Comparison of ENCODE assay signal across 4 worm cellular contexts in the genomic region with DNA sequence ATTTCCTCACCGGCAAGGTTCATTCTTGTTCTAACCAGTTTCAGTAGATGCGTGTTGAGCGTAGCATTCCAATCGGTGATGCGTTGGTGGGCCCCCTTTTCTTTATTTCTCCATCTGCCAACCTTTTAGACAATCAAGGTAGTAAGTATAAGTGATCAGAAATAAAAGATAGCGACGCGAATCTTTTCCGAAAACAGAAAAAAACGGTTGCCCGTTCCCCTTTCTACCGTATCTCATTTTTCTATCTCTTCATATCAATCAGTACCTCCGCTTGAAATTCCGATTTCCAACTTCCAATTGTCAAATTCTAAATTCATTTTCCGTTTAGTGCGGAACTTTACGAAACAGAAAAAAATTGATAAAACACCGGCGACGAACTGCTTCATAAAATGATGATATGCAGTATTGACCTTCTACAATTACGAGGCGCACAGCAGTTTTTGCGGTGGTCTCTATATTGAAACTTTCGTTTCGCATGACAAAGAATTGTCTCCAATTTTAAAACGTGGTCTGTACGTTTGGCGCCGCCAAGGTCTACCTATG.
TF ChIP-seq lines count a peak whose summit lies in the region.

No protein-coding gene starts in this region.

TF ChIP-seq in whole organism, L1 larva, 84 proteins besides CTCF, POLR2A, EP300 and RAD21 (continues in another document):
- TF ChIP-seq aly-2 (tag; optimal IDR thresholded peaks at IDR 0.05; lab: Kevin White, UChicago) (no peak), elt-2 (tag; optimal IDR thresholded peaks at IDR 0.05; lab: Kevin White, UChicago) (no peak), alr-1 (tag; optimal IDR thresholded peaks at IDR 0.05; lab: Kevin White, UChicago; ENCODE audit: borderline replicate concordance) (no peak), ces-1 (GFP tag; optimal IDR thresholded peaks at IDR 0.05; lab: Kevin White, UChicago) (no peak), nhr-20 (tag; optimal IDR thresholded peaks at IDR 0.05; lab: Kevin White, UChicago) (no peak), ztf-4 (tag; optimal IDR thresholded peaks at IDR 0.05; lab: Kevin White, UChicago) (no peak), lin-15B (tag; optimal IDR thresholded peaks at IDR 0.05; lab: Kevin White, UChicago) (no peak), pax-3 (tag; optimal IDR thresholded peaks at IDR 0.05; lab: Kevin White, UChicago) (no peak), elt-3 (tag; optimal IDR thresholded peaks at IDR 0.05; lab: Kevin White, UChicago) (peak in 1 of 6 experiments; percentile 73), snu-23 (GFP tag; optimal IDR thresholded peaks at IDR 0.05; lab: Kevin White, UChicago) (no peak), skn-1 (tag; optimal IDR thresholded peaks at IDR 0.05; lab: Kevin White, UChicago) (peak; percentile 38), mef-2 (tag; optimal IDR thresholded peaks at IDR 0.05; lab: Kevin White, UChicago) (no peak), snpc-4 (tag; optimal IDR thresholded peaks at IDR 0.05; lab: Kevin White, UChicago) (no peak), C34B4.2 (tag; optimal IDR thresholded peaks at IDR 0.05; lab: Kevin White, UChicago) (no peak), C16A3.4 (tag; optimal IDR thresholded peaks at IDR 0.05; lab: Kevin White, UChicago) (no peak), dsc-1 (tag; optimal IDR thresholded peaks at IDR 0.05; lab: Kevin White, UChicago) (no peak), irx-1 (tag; optimal IDR thresholded peaks at IDR 0.05; lab: Kevin White, UChicago) (no peak), nhr-237 (tag; optimal IDR thresholded peaks at IDR 0.05; lab: Kevin White, UChicago) (no peak), ztf-11 (tag; optimal IDR thresholded peaks at IDR 0.05; lab: Kevin White, UChicago) (no peak), lin-35 (GFP tag; optimal IDR thresholded peaks at IDR 0.05; lab: Kevin White, UChicago) (peak in 1 of 2 experiments; percentile 9), unc-30 (tag; optimal IDR thresholded peaks at IDR 0.05; lab: Kevin White, UChicago) (no peak), nhr-77 (tag; optimal IDR thresholded peaks at IDR 0.05; lab: Kevin White, UChicago) (no peak)

TF ChIP-seq in whole organism, L2 larva, 48 proteins besides CTCF, POLR2A, EP300 and RAD21:
- TF ChIP-seq F13H6.1 (tag; optimal IDR thresholded peaks at IDR 0.05; lab: Kevin White, UChicago) (no peak), nhr-237 (tag; optimal IDR thresholded peaks at IDR 0.05; lab: Kevin White, UChicago) (no peak), elt-3 (tag; optimal IDR thresholded peaks at IDR 0.05; lab: Kevin White, UChicago) (no peak), egl-27 (tag; optimal IDR thresholded peaks at IDR 0.05; lab: Kevin White, UChicago) (peak; percentile 19), sem-4 (tag; optimal IDR thresholded peaks at IDR 0.05; lab: Kevin White, UChicago) (no peak), mdl-1 (tag; optimal IDR thresholded peaks at IDR 0.05; lab: Kevin White, UChicago) (no peak), fos-1 (tag; optimal IDR thresholded peaks at IDR 0.05; lab: Kevin White, UChicago) (peak; percentile 32), unc-62 (GFP tag; optimal IDR thresholded peaks at IDR 0.05; lab: Kevin White, UChicago) (no peak), crh-2 (tag; optimal IDR thresholded peaks at IDR 0.05; lab: Kevin White, UChicago) (no peak), lin-11 (tag; optimal IDR thresholded peaks at IDR 0.05; lab: Kevin White, UChicago) (no peak), mbf-1 (tag; optimal IDR thresholded peaks at IDR 0.05; lab: Kevin White, UChicago) (no peak), nhr-25 (tag; optimal IDR thresholded peaks at IDR 0.05; lab: Kevin White, UChicago) (peak; percentile 20), alr-1 (tag; optimal IDR thresholded peaks at IDR 0.05; lab: Kevin White, UChicago) (no peak), aly-2 (tag; optimal IDR thresholded peaks at IDR 0.05; lab: Kevin White, UChicago) (no peak), R02D3.7 (tag; optimal IDR thresholded peaks at IDR 0.05; lab: Kevin White, UChicago) (no peak), Y55F3AM.14 (GFP tag; optimal IDR thresholded peaks at IDR 0.05; lab: Kevin White, UChicago) (no peak)

TF ChIP-seq in whole organism, L3 larva, 47 proteins besides CTCF, POLR2A, EP300 and RAD21:
- TF ChIP-seq elt-2 (tag; optimal IDR thresholded peaks at IDR 0.05; lab: Kevin White, UChicago) (peak; percentile 47), ceh-82 (tag; optimal IDR thresholded peaks at IDR 0.05; lab: Kevin White, UChicago) (no peak)

TF ChIP-seq in whole organism, L4 larva, 104 proteins besides CTCF, POLR2A, EP300 and RAD21:
- no peak for TF ChIP-seq nhr-48 (tag; optimal IDR thresholded peaks at IDR 0.05; lab: Kevin White, UChicago)
- peak; percentile 5 for TF ChIP-seq mxl-3 (GFP tag; optimal IDR thresholded peaks at IDR 0.05; lab: Kevin White, UChicago)
- TF ChIP-seq aha-1 (tag; lab: Kevin White, UChicago): peak; percentile 68
- peak; percentile 10 for TF ChIP-seq hlh-30 (tag; optimal IDR thresholded peaks at IDR 0.05; lab: Kevin White, UChicago; ENCODE audit: insufficient read depth)
- TF ChIP-seq nhr-28 (tag; optimal IDR thresholded peaks at IDR 0.05; lab: Kevin White, UChicago): peak; percentile 32
- TF ChIP-seq nhr-6 (tag; optimal IDR thresholded peaks at IDR 0.05; lab: Kevin White, UChicago): peak; percentile 13
- TF ChIP-seq dve-1 (tag; optimal IDR thresholded peaks at IDR 0.05; lab: Kevin White, UChicago; ENCODE audit: insufficient read depth): no peak
- peak; percentile 18 for TF ChIP-seq dmd-6 (GFP tag; IDR thresholded peaks at IDR 0.05; lab: Robert Waterston, UW)
- TF ChIP-seq ceh-62 (tag; optimal IDR thresholded peaks at IDR 0.05; lab: Kevin White, UChicago): no peak
- peak in 1 of 2 experiments; percentile 78 for TF ChIP-seq unc-62 (GFP tag; optimal IDR thresholded peaks at IDR 0.05 in 1 of 2; lab: Kevin White, UChicago)
- no peak for TF ChIP-seq unc-62 (tag; optimal IDR thresholded peaks at IDR 0.05; lab: Kevin White, UChicago)
- peak; percentile 28 for TF ChIP-seq mes-2 (tag; optimal IDR thresholded peaks at IDR 0.05; lab: Kevin White, UChicago; ENCODE audit: poor library complexity, severe bottlenecking)
- TF ChIP-seq tra-1 (GFP tag; IDR thresholded peaks at IDR 0.05; lab: Robert Waterston, UW): 0 out of 2 replicates have a peak, but pooled peaks have one; percentile 28
- peak; percentile 35 for TF ChIP-seq pqm-1 (tag; optimal IDR thresholded peaks at IDR 0.05; lab: Kevin White, UChicago)

Comparison
In these comparisons a context has a peak if more than half of its experiments do, and no peak if none do; other contexts are left out.
1. Of the 29 proteins assayed by ChIP-seq in both whole organism, L4 larva and whole organism, L1 larva: peak only in whole organism, L4 larva: aha-1, nhr-28 and pqm-1; only in whole organism, L1 larva: mep-1 and skn-1; in both: none; in neither: 23; mixed calls (peak in some experiments, not most) for 1.